Fruit fly (Drosophila melanogaster) Kc167 (cell line): ENCODE measurements around the gene Ir75d.

Source experiments
- Myc ChIP-seq: fragments of >200 bp; optimal IDR thresholded peaks from 2 replicates; lab custom pipeline; 2017; ENCODE audit warnings: missing external identifiers
- Sin3A ChIP-seq: fragments of >200 bp; optimal IDR thresholded peaks from 2 replicates; lab custom pipeline; 2018; ENCODE audit warnings: missing external identifiers
- h ChIP-seq: fragments of >200 bp; optimal IDR thresholded peaks from 3 replicates; lab custom pipeline; 2018; ENCODE audit warnings: missing external identifiers
- insv ChIP-seq: fragments of >200 bp; optimal IDR thresholded peaks from 3 replicates; lab custom pipeline; 2018; ENCODE audit warnings: missing external identifiers
- psq ChIP-seq: fragments of >200 bp; optimal IDR thresholded peaks from 2 replicates; lab custom pipeline; 2017; ENCODE audit warnings: missing external identifiers
- ttk ChIP-seq: sonication (Bioruptor generic); optimal IDR thresholded peaks from 2 replicates; lab custom pipeline; 2017; ENCODE audit warnings: missing external identifiers

Ir75d gene

dm6 chr3L:18911082-18911481, at the start of gene Ir75d:
Gene Ir75d (minus strand): TSS chr3L:18911182.
- TF ChIP-seq Myc (lab: Kevin White, UChicago) (no peak), insv (lab: Kevin White, UChicago) (no peak), Sin3A (lab: Kevin White, UChicago) (no peak), ttk (lab: Kevin White, UChicago) (no peak), psq (no peak), h (lab: Kevin White, UChicago) (no peak)

DNA sequence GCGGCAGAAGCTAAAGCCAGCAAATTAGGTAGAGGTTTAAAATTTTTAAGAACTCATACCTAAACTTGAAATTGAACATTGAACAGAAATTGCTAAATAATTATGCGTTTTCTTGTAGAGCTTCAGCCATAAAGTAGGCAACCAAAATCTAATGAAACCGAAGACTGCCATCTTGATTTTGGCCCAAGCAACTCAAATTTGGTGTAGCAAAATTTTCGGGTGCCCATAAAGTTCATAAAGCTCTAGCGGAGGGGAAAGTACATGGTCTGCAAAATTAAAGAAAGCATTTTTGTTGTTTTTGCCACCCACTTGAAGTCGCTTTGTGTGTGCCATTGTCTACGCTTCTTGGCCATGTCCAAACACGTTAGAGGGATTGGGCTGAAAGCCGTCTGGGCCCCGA, 46.0 kb upstream of the Ir75d start:
- TF ChIP-seq Sin3A (lab: Kevin White, UChicago) (no peak), insv (lab: Kevin White, UChicago) (no peak), ttk (lab: Kevin White, UChicago) (no peak), h (lab: Kevin White, UChicago) (no peak), Myc (lab: Kevin White, UChicago) (no peak), psq (no peak)

DNA sequence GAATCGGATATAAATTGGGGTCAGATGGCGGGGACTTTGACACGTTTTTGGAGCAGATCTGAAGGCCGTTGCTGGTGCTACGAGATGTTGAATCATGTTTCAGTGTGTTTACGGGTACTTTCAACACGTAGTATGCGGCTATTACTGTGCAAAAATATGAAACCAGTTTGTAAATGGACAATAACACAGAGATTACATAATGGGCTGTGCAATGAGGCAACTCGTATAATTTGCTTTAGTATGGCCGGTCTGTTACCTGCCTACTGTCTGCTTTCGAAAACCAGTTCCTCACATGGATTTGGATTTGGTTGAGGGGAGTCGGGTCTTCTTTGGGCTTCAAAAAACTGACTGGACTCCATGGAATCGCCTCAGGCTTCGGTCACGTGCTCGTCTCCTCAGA, 41.4 kb upstream of the Ir75d start:
- TF ChIP-seq ttk (lab: Kevin White, UChicago) (no peak), Myc (lab: Kevin White, UChicago) (no peak), insv (lab: Kevin White, UChicago) (no peak)

- no peak for TF ChIP-seq Myc (lab: Kevin White, UChicago)
- no peak for TF ChIP-seq h (lab: Kevin White, UChicago)
- no peak for TF ChIP-seq insv (lab: Kevin White, UChicago)
- TF ChIP-seq Sin3A (lab: Kevin White, UChicago): no peak
- TF ChIP-seq psq: no peak
- no peak for TF ChIP-seq ttk (lab: Kevin White, UChicago)
These were observed 39.4 kb upstream of the Ir75d start, which contains the start of gene CG6836 for dm6 chr3L:18950359-18950758. Gene CG6836 (plus strand): TSS chr3L:18950629.

- TF ChIP-seq Sin3A (lab: Kevin White, UChicago) (no peak), Myc (lab: Kevin White, UChicago) (no peak), psq (no peak), ttk (lab: Kevin White, UChicago) (no peak), h (lab: Kevin White, UChicago) (no peak), insv (lab: Kevin White, UChicago) (no peak)
These were observed 38.2 kb upstream of the Ir75d start for dm6 chr3L:18949137-18949536.

- TF ChIP-seq h (lab: Kevin White, UChicago) (no peak), ttk (lab: Kevin White, UChicago) (no peak), psq (no peak), insv (lab: Kevin White, UChicago) (no peak), Sin3A (lab: Kevin White, UChicago) (no peak), Myc (lab: Kevin White, UChicago) (no peak)
These were observed 36.0 kb upstream of the Ir75d start for dm6 chr3L:18946956-18947355.

dm6 chr3L:18945938-18946337, 35.0 kb upstream of the Ir75d start, which contains the start of gene CG32204:
Gene CG32204 (minus strand): TSS chr3L:18946038.
- TF ChIP-seq ttk (lab: Kevin White, UChicago) (no peak), psq (no peak)

DNA sequence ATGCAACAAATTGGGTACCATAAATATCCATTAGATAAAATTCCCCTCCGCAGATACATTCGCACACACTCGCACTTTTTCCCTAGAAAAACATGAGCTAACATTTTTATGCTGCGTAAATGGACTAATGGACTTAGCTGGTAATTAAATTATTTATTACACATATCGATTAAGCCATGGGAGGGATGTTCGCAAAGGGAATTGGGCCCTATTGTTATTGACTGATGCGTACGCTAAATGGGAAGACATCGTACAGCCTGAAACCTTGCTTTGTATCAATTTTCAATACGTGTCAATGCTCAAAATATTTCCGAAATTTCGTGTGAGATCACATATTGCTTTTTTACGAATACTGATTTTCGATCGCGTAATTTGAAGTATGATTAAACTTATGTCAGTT, 13.8 kb upstream of the Ir75d start, which contains the start of gene CG43049:
Gene CG43049 (plus strand): TSS at position 301 of the 400 bp plus-strand sequence.
- no peak for TF ChIP-seq insv (lab: Kevin White, UChicago)
- TF ChIP-seq ttk (lab: Kevin White, UChicago): no peak
- TF ChIP-seq Sin3A (lab: Kevin White, UChicago): no peak
- no peak for TF ChIP-seq h (lab: Kevin White, UChicago)
- TF ChIP-seq psq: no peak
- TF ChIP-seq Myc (lab: Kevin White, UChicago): no peak

dm6 chr3L:18922086-18922485, 11.1 kb upstream of the Ir75d start, which contains the start of gene CG3819:
Gene CG3819 (minus strand): TSS chr3L:18922108.
- TF ChIP-seq Myc (lab: Kevin White, UChicago) (no peak), Sin3A (lab: Kevin White, UChicago) (no peak), h (lab: Kevin White, UChicago) (no peak)

dm6 chr3L:18920219-18920618, 9.2 kb upstream of the Ir75d start, which contains the start of gene CG18223:
Gene CG18223 (minus strand): TSS chr3L:18920319.
- TF ChIP-seq ttk (lab: Kevin White, UChicago) (no peak), psq (no peak), Sin3A (lab: Kevin White, UChicago) (no peak), h (lab: Kevin White, UChicago) (no peak), insv (lab: Kevin White, UChicago) (no peak), Myc (lab: Kevin White, UChicago) (no peak)

DNA sequence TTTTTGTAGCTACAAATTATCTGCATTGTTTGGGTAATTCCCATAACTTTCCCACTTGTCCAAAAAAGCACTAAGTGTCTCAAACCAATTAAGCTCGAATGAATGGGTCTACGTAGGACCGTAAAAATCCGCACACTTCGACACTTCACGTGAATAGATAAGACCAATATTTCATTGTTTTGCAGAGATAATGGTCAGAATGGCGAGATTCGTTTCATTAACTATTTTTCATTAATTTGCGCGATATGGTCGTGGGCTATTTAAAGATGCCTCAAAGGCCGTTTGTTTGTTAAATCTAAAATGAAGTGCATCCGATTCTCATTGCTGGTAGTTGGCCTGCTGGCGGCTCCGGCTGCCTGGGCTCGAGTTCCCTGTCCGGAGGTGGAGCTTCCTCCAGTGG, 6.3 kb upstream of the Ir75d start, which contains the start of gene CG6839:
Gene CG6839 (plus strand): TSS at position 301 of the 400 bp plus-strand sequence.
- no peak for TF ChIP-seq ttk (lab: Kevin White, UChicago)

dm6 chr3L:18916466-18916865, 5.5 kb upstream of the Ir75d start:
- TF ChIP-seq h (lab: Kevin White, UChicago) (no peak), psq (no peak), insv (lab: Kevin White, UChicago) (no peak), ttk (lab: Kevin White, UChicago) (no peak), Sin3A (lab: Kevin White, UChicago) (no peak), Myc (lab: Kevin White, UChicago) (no peak)

- no peak for TF ChIP-seq ttk (lab: Kevin White, UChicago)
- no peak for TF ChIP-seq Myc (lab: Kevin White, UChicago)
- no peak for TF ChIP-seq psq
- no peak for TF ChIP-seq insv (lab: Kevin White, UChicago)
- no peak for TF ChIP-seq h (lab: Kevin White, UChicago)
- no peak for TF ChIP-seq Sin3A (lab: Kevin White, UChicago)
These were observed 3.2 kb upstream of the Ir75d start, which contains the start of gene COX6AL2 for dm6 chr3L:18914100-18914683. Gene COX6AL2 (minus strand): TSS chr3L:18914150.
